Worm (Caenorhabditis elegans) whole organism, L4/young adult: ENCODE results near the gene set-13.

Source experiments
- W03F9.2 ChIP-seq: fragments of 150-350 bp; optimal IDR thresholded peaks from 2 replicates; lab custom pipeline; 2014; ENCODE audit warnings: missing biosample characterization, missing genetic modification characterization
- dao-5 ChIP-seq: sonication (generic microtip); optimal IDR thresholded peaks from 2 replicates; lab custom pipeline; 2016; ENCODE audit warnings: missing genotype, missing genetic modification characterization, moderate library complexity, missing compliant biosample characterization
- him-1 ChIP-seq: sonication (generic microtip); optimal IDR thresholded peaks from 2 replicates; lab custom pipeline; 2016; ENCODE audit warnings: missing genotype, missing genetic modification reagents, missing genetic modification characterization, missing compliant biosample characterization

DNA sequence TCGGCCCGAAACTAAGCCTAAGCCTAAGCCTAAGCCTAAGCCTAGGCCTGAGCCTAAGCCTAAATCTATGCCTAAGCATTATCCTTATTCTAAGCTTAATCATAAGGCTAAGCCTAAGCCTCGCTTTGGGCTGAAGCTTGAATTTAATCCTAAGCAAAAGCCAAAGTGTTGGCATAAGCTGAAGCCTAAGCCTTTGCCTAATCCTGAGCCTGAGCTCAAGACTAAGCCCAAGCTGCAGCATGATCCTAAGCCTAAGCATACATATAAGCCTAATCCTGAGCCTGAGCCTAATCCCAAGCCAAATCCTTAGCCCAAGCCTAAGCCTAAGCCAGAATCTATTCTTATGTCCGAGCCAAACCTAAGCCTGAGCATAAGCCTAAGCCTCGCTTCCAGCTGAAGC lies 29.8 kb downstream of the set-13 start:
- no peak for TF ChIP-seq W03F9.2
- no peak for TF ChIP-seq him-1 (tag; lab: Kevin White, UChicago)
- TF ChIP-seq dao-5 (tag; lab: Kevin White, UChicago), result no peak
